Fruit fly (Drosophila melanogaster) whole organism, embryonic: ENCODE results near the gene CG1943.

Experiments used
- ATbp ChIP-seq: fragments of 200-800 bp; sonication (Bioruptor generic); optimal IDR thresholded peaks from 2 replicates; lab custom pipeline; 2017; ENCODE audit warnings: missing biosample characterization, mild to moderate bottlenecking, missing genetic modification characterization, missing genetic modification reagents
- Bgb ChIP-seq: fragments of 200-800 bp; sonication (Bioruptor generic); IDR thresholded peaks from 2 replicates; pipeline ENCODE4 v1.3.6; 2022; ENCODE audit warnings: missing biosample characterization, missing genetic modification characterization; ENCODE audit not compliant: partially characterized antibody
- BtbVII ChIP-seq: fragments of 200-800 bp; sonication (Bioruptor generic); optimal IDR thresholded peaks from 3 replicates; lab custom pipeline; 2017; ENCODE audit warnings: missing biosample characterization, mild to moderate bottlenecking, missing genetic modification characterization
- CG11398 ChIP-seq: fragments of 200-800 bp; sonication (Bioruptor generic); optimal IDR thresholded peaks from 2 replicates; lab custom pipeline; 2016; ENCODE audit warnings: missing biosample characterization, missing genetic modification characterization
- CG11695 ChIP-seq: fragments of 200-800 bp; sonication (Bioruptor generic); IDR thresholded peaks from 3 replicates; pipeline ENCODE4 v1.3.6; 2022; ENCODE audit warnings: missing biosample characterization, missing genetic modification characterization
- CG12299 ChIP-seq: fragments of 200-800 bp; sonication (Bioruptor generic); optimal IDR thresholded peaks from 2 replicates; lab custom pipeline; 2018; ENCODE audit warnings: missing biosample characterization, mild to moderate bottlenecking, missing genetic modification characterization
- CG12769 ChIP-seq: fragments of 200-800 bp; sonication (Bioruptor generic); optimal IDR thresholded peaks from 2 replicates; lab custom pipeline; 2019; ENCODE audit warnings: missing biosample characterization, mild to moderate bottlenecking, missing genetic modification characterization, moderate library complexity
- CG15011 ChIP-seq: fragments of 200-800 bp; sonication (Bioruptor generic); optimal IDR thresholded peaks from 3 replicates; lab custom pipeline; 2018; ENCODE audit warnings: missing biosample characterization, mild to moderate bottlenecking, missing genetic modification characterization
- CG1647 ChIP-seq: fragments of 200-800 bp; sonication (Bioruptor generic); optimal IDR thresholded peaks from 3 replicates; lab custom pipeline; 2016; ENCODE audit warnings: missing biosample characterization, missing genetic modification characterization
- CG18599 ChIP-seq: fragments of 200-800 bp; sonication (Bioruptor generic); optimal IDR thresholded peaks from 3 replicates; lab custom pipeline; 2017; ENCODE audit warnings: missing biosample characterization, missing genetic modification characterization, mild to moderate bottlenecking, moderate library complexity, missing genetic modification reagents
- CG2120 ChIP-seq: fragments of 200-800 bp; sonication (Bioruptor generic); optimal IDR thresholded peaks from 3 replicates; lab custom pipeline; 2016; ENCODE audit warnings: missing biosample characterization, missing genetic modification characterization
- CG2129 ChIP-seq: fragments of 200-800 bp; sonication (Bioruptor generic); IDR thresholded peaks from 2 replicates; pipeline ENCODE4 v1.3.6; 2022; ENCODE audit warnings: missing biosample characterization, missing genetic modification characterization; ENCODE audit not compliant: partially characterized antibody
- CG2678 ChIP-seq: fragments of 200-800 bp; sonication (Bioruptor generic); optimal IDR thresholded peaks from 3 replicates; lab custom pipeline; 2019; ENCODE audit warnings: missing biosample characterization, mild to moderate bottlenecking, missing genetic modification characterization, moderate library complexity
- CG3838 ChIP-seq: fragments of 200-800 bp; sonication (Bioruptor generic); optimal IDR thresholded peaks from 3 replicates; lab custom pipeline; 2016; ENCODE audit warnings: missing biosample characterization, missing genetic modification characterization
- CG4360 ChIP-seq: fragments of 200-800 bp; sonication (Bioruptor generic); IDR thresholded peaks from 2 replicates; pipeline ENCODE4 v1.3.6; 2022; ENCODE audit warnings: missing biosample characterization, missing genetic modification characterization
- CG5180 ChIP-seq: fragments of 200-800 bp; sonication (Bioruptor generic); optimal IDR thresholded peaks from 3 replicates; lab custom pipeline; 2017; ENCODE audit warnings: missing biosample characterization, missing genetic modification characterization, mild to moderate bottlenecking, moderate library complexity, missing genetic modification reagents
- CG6254 ChIP-seq: fragments of 200-800 bp; sonication (Bioruptor generic); optimal IDR thresholded peaks from 3 replicates; lab custom pipeline; 2017; ENCODE audit warnings: mild to moderate bottlenecking, missing biosample characterization, missing genetic modification reagents, missing genetic modification characterization
- CG6683 ChIP-seq: fragments of 200-800 bp; sonication (Bioruptor generic); optimal IDR thresholded peaks from 2 replicates; lab custom pipeline; 2017; ENCODE audit warnings: missing biosample characterization, mild to moderate bottlenecking, missing genetic modification characterization, missing genetic modification reagents
- CG7357 ChIP-seq: fragments of 200-800 bp; sonication (Bioruptor generic); IDR thresholded peaks from 3 replicates; pipeline ENCODE4 v1.3.6; 2022; ENCODE audit warnings: missing biosample characterization, missing genetic modification characterization
- CG8359 ChIP-seq: fragments of 200-800 bp; sonication (Bioruptor generic); optimal IDR thresholded peaks from 2 replicates; lab custom pipeline; 2017; ENCODE audit warnings: missing biosample characterization, mild to moderate bottlenecking, missing genetic modification characterization, borderline replicate concordance
- D ChIP-seq, 2 experiments: fragments of 200-800 bp in 1 of 2; fragments of >200 bp in 1 of 2; sonication (Bioruptor generic) in 1 of 2; optimal IDR thresholded peaks; 2 replicates in 1 of 2; 3 replicates in 1 of 2; lab custom pipeline; 2017; ENCODE audit warnings: mild to moderate bottlenecking in 1 of 2, missing biosample characterization in 1 of 2, missing genetic modification characterization in 1 of 2, missing genetic modification reagents in 1 of 2
- Eip74EF ChIP-seq, 2 experiments: fragments of 200-800 bp in 1 of 2; fragments of >200 bp in 1 of 2; sonication (Bioruptor generic) in 1 of 2; optimal IDR thresholded peaks; 2 replicates each; lab custom pipeline; 2017 to 2019; ENCODE audit warnings: missing biosample characterization in 2 of 2, missing genetic modification characterization in 2 of 2, mild to moderate bottlenecking in 1 of 2, moderate library complexity in 1 of 2
- Hr78 ChIP-seq, 2 experiments: fragments of 200-800 bp in 1 of 2; fragments of >200 bp in 1 of 2; sonication (Bioruptor generic) in 1 of 2; optimal IDR thresholded peaks; 2 replicates each; lab custom pipeline; 2017 to 2019; ENCODE audit warnings: missing biosample characterization in 2 of 2, missing genetic modification characterization in 2 of 2, mild to moderate bottlenecking in 1 of 2, moderate library complexity in 1 of 2
- MBD-R2 ChIP-seq: fragments of 200-800 bp; sonication (Bioruptor generic); IDR thresholded peaks from 2 replicates; pipeline ENCODE4 v1.3.6; 2022; ENCODE audit warnings: missing biosample characterization, missing genetic modification characterization
- MESR4 ChIP-seq: fragments of 200-800 bp; sonication (Bioruptor generic); optimal IDR thresholded peaks from 2 replicates; lab custom pipeline; 2018; ENCODE audit warnings: missing biosample characterization, mild to moderate bottlenecking, missing genetic modification characterization, moderate library complexity
- Mes4 ChIP-seq: fragments of 200-800 bp; sonication (Bioruptor generic); optimal IDR thresholded peaks from 2 replicates; lab custom pipeline; 2016; ENCODE audit warnings: missing biosample characterization, missing genetic modification characterization
- Scr ChIP-seq: fragments of 200-800 bp; sonication (Bioruptor generic); IDR thresholded peaks from 2 replicates; pipeline ENCODE4 v1.3.6; 2022; ENCODE audit warnings: missing biosample characterization, missing genetic modification characterization; ENCODE audit not compliant: partially characterized antibody
- ab ChIP-seq: fragments of 200-800 bp; sonication (Bioruptor generic); optimal IDR thresholded peaks from 2 replicates; lab custom pipeline; 2016; ENCODE audit warnings: missing biosample characterization, missing genetic modification characterization
- ac ChIP-seq: fragments of 200-800 bp; sonication (Bioruptor generic); optimal IDR thresholded peaks from 3 replicates; lab custom pipeline; 2017; ENCODE audit warnings: missing biosample characterization, mild to moderate bottlenecking, missing genetic modification characterization
- ap ChIP-seq: fragments of 200-800 bp; sonication (Bioruptor generic); IDR thresholded peaks from 2 replicates; pipeline ENCODE4 v1.3.6; 2022; ENCODE audit warnings: missing biosample characterization, missing genetic modification characterization
- btn ChIP-seq: fragments of 200-800 bp; sonication (Bioruptor generic); optimal IDR thresholded peaks from 2 replicates; lab custom pipeline; 2016; ENCODE audit warnings: missing biosample characterization, missing genetic modification characterization
- emc ChIP-seq: fragments of 200-800 bp; sonication (Bioruptor generic); optimal IDR thresholded peaks from 2 replicates; lab custom pipeline; 2016; ENCODE audit warnings: missing biosample characterization, missing genetic modification characterization
- gce ChIP-seq: fragments of 200-800 bp; sonication (Bioruptor generic); IDR thresholded peaks from 3 replicates; pipeline ENCODE4 v1.3.6; 2022; ENCODE audit warnings: missing biosample characterization, missing genetic modification characterization
- hth ChIP-seq: fragments of >200 bp; optimal IDR thresholded peaks from 2 replicates; lab custom pipeline; 2017; ENCODE audit warnings: inconsistent platforms
- insv ChIP-seq, 2 experiments: fragments of 200-800 bp; sonication (Bioruptor generic); optimal IDR thresholded peaks; 3 replicates each; lab custom pipeline; 2016 to 2018; ENCODE audit warnings: missing biosample characterization in 2 of 2, missing genetic modification characterization in 2 of 2
- kay ChIP-seq: fragments of 200-800 bp; sonication (Bioruptor generic); optimal IDR thresholded peaks from 2 replicates; lab custom pipeline; 2016; ENCODE audit warnings: missing biosample characterization, missing genetic modification characterization
- luna ChIP-seq: fragments of 200-800 bp; sonication (Bioruptor generic); optimal IDR thresholded peaks from 2 replicates; lab custom pipeline; 2016; ENCODE audit warnings: missing biosample characterization, missing genetic modification characterization
- nmo ChIP-seq: fragments of 200-800 bp; sonication (Bioruptor generic); optimal IDR thresholded peaks from 2 replicates; lab custom pipeline; 2018; ENCODE audit warnings: missing biosample characterization, mild to moderate bottlenecking, missing genetic modification characterization, moderate library complexity
- oc ChIP-seq: fragments of 200-800 bp; sonication (Bioruptor generic); optimal IDR thresholded peaks from 2 replicates; lab custom pipeline; 2018; ENCODE audit warnings: missing biosample characterization, mild to moderate bottlenecking, missing genetic modification characterization, moderate library complexity
- onecut ChIP-seq: fragments of 200-800 bp; sonication (Bioruptor generic); IDR thresholded peaks from 2 replicates; pipeline ENCODE4 v1.3.6; 2022; ENCODE audit warnings: missing biosample characterization, missing genetic modification characterization
- psq ChIP-seq: fragments of 200-800 bp; sonication (Bioruptor generic); optimal IDR thresholded peaks from 2 replicates; lab custom pipeline; 2017; ENCODE audit warnings: missing biosample characterization, missing genetic modification characterization
- ranshi ChIP-seq: fragments of 200-800 bp; sonication (Bioruptor generic); IDR thresholded peaks from 2 replicates; pipeline ENCODE4 v1.3.6; 2022; ENCODE audit warnings: missing biosample characterization, missing genetic modification characterization
- sob ChIP-seq: fragments of 200-800 bp; sonication (Bioruptor generic); IDR thresholded peaks from 2 replicates; pipeline ENCODE4 v1.3.6; 2022; ENCODE audit warnings: missing biosample characterization, missing genetic modification characterization
- trh ChIP-seq: fragments of 200-800 bp; sonication (Bioruptor generic); optimal IDR thresholded peaks from 2 replicates; lab custom pipeline; 2016; ENCODE audit warnings: missing biosample characterization, missing genetic modification characterization
- ttk ChIP-seq: fragments of 200-800 bp; sonication (Bioruptor generic); IDR thresholded peaks from 2 replicates; pipeline ENCODE4 v2.1.2; 2022; ENCODE audit warnings: missing biosample characterization, missing genetic modification characterization
- twi ChIP-seq: fragments of 200-800 bp; optimal IDR thresholded peaks from 2 replicates; lab custom pipeline; 2019; ENCODE audit warnings: missing biosample characterization, mild to moderate bottlenecking, missing genetic modification characterization, moderate library complexity

CG1943 gene

DNA sequence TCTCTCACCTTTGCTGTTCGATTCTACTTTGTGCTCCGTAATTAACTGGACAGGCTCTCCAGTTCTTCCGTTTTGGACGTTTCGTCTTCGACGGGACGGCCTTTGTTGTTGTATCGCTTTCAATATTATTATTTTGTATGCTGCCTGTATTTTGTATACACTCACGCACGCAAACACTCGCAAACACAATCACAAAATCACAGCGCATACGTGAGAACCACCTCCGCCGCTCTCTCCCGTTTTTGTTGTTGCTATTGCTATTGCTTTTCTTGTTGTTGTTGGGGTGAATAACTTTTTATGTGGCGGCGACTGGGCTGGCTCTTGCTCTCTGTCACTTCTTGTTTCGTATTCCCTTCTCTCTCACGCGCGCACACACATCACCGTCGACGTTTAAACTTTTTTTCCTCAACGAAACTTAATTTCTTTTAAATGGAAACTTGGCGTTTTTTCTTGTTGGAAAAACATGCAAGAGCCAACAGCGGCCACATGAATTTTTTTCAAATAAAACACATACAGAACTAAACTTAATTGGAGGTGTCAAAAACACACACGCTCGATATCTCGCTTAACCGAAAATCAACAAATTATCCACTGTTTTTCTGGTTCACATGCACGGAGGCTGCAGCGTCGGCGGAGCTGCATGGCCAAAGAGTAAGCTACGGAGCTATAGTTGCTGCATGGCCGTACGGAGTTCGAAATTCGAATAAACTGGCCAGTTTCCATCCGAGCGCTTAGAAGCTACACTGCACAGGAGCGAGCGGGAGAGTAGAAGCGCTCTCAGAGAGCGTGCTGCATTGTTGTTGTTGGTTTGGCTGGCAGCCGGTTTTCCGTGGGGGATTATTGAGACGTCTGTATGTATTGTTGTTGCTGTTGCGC is 33.3 kb downstream of the CG1943 start (continued):
- TF ChIP-seq gce (no peak), BtbVII (GFP tag; lab: Kevin White, UChicago) (peak; percentile 27), insv (GFP tag; optimal IDR thresholded peaks at IDR 0.05; lab: Kevin White, UChicago) (peak in 1 of 2 experiments; percentile 48), Hr78 (GFP tag; optimal IDR thresholded peaks at IDR 0.05; lab: Kevin White, UChicago) (peak in 1 of 2 experiments; percentile 14), CG1647 (peak; percentile 19), CG12299 (peak; percentile 49), kay (GFP tag; lab: Kevin White, UChicago) (peak; percentile 22), CG12769 (tag; lab: Kevin White, UChicago) (peak; percentile 56), CG6254 (GFP tag; lab: Kevin White, UChicago) (peak; percentile 43), oc (peak; percentile 10), D (optimal IDR thresholded peaks at IDR 0.05; lab: Kevin White, UChicago) (no peak), D (GFP tag; optimal IDR thresholded peaks at IDR 0.05; lab: Kevin White, UChicago) (no peak), CG2120 (GFP tag; lab: Kevin White, UChicago) (peak; percentile 17), Mes4 (peak; percentile 45), CG18599 (GFP tag; lab: Kevin White, UChicago) (peak; percentile 15), CG2678 (tag; lab: Kevin White, UChicago) (peak; percentile 27)

- peak; percentile 91 for TF ChIP-seq CG11398 (GFP tag; lab: Kevin White, UChicago)
- TF ChIP-seq ttk (GFP tag; lab: Robert Waterston, UW) = no peak
- TF ChIP-seq ac (GFP tag; lab: Kevin White, UChicago) = peak; percentile 93
- no peak for TF ChIP-seq MBD-R2 (GFP tag; lab: Robert Waterston, UW)
- peak; percentile 81 for TF ChIP-seq psq (GFP tag; lab: Kevin White, UChicago)
- TF ChIP-seq onecut (GFP tag; lab: Robert Waterston, UW) = peak; percentile 90
- TF ChIP-seq CG2129 (GFP tag; lab: Robert Waterston, UW) = no peak
- TF ChIP-seq hth = no peak
- TF ChIP-seq ranshi (GFP tag; lab: Robert Waterston, UW) = no peak
- peak; percentile 99 for TF ChIP-seq nmo (GFP tag; lab: Kevin White, UChicago)
- peak; percentile 24 for TF ChIP-seq MESR4 (GFP tag; lab: Kevin White, UChicago)
- peak; percentile 86 for TF ChIP-seq CG7357 (GFP tag; lab: Robert Waterston, UW)
- peak; percentile 86 for TF ChIP-seq CG3838 (GFP tag; lab: Kevin White, UChicago)
- TF ChIP-seq trh (GFP tag; lab: Kevin White, UChicago) = peak; percentile 89
- peak; percentile 91 for TF ChIP-seq btn (GFP tag; lab: Kevin White, UChicago)
- peak; percentile 87 for TF ChIP-seq CG8359 (GFP tag; lab: Kevin White, UChicago)
- no peak for TF ChIP-seq sob
- TF ChIP-seq emc (GFP tag; lab: Kevin White, UChicago) = no peak
- peak; percentile 74 for TF ChIP-seq ab (GFP tag; lab: Kevin White, UChicago)
- TF ChIP-seq CG15011 (GFP tag; lab: Kevin White, UChicago) = peak; percentile 87
- TF ChIP-seq ATbp (GFP tag; lab: Kevin White, UChicago) = peak; percentile 96
- TF ChIP-seq CG5180 (GFP tag; lab: Kevin White, UChicago) = peak; percentile 86
- TF ChIP-seq CG4360 (GFP tag; lab: Robert Waterston, UW) = no peak
- no peak for TF ChIP-seq Bgb (GFP tag; lab: Robert Waterston, UW)
- TF ChIP-seq CG11695 (GFP tag; lab: Robert Waterston, UW) = no peak
- TF ChIP-seq twi (tag; lab: Kevin White, UChicago) = peak; percentile 96
- peak in 1 of 2 experiments; percentile 96 for TF ChIP-seq Eip74EF (GFP tag; optimal IDR thresholded peaks at IDR 0.05; lab: Kevin White, UChicago)
- peak; percentile 63 for TF ChIP-seq CG6683 (GFP tag; lab: Kevin White, UChicago)
- TF ChIP-seq Scr (GFP tag; lab: Robert Waterston, UW) = no peak
- TF ChIP-seq luna (GFP tag; lab: Kevin White, UChicago) = no peak
- no peak for TF ChIP-seq ap (GFP tag; lab: Robert Waterston, UW)
These were observed 34.1 kb downstream of the CG1943 start for dm6 chr3R:7108589-7109312.
